Fruit fly (Drosophila melanogaster) whole organism, embryonic: ENCODE measurements around the gene Prim2.

Experiments used
- Antp ChIP-seq: fragments of 200-800 bp; sonication (Bioruptor generic); optimal IDR thresholded peaks from 3 replicates; lab custom pipeline; 2016; ENCODE audit warnings: missing biosample characterization, missing genetic modification characterization
- BEAF-32 ChIP-seq: fragments of 200-800 bp; sonication (Bioruptor generic); optimal IDR thresholded peaks from 3 replicates; lab custom pipeline; 2017; ENCODE audit warnings: missing biosample characterization, missing genetic modification characterization, mild to moderate bottlenecking, moderate library complexity, missing genetic modification reagents
- CG10979 ChIP-seq: fragments of 200-800 bp; sonication (Bioruptor generic); optimal IDR thresholded peaks from 2 replicates; lab custom pipeline; 2018; ENCODE audit warnings: missing biosample characterization, mild to moderate bottlenecking, missing genetic modification characterization, moderate library complexity
- CG12155 ChIP-seq: fragments of 200-800 bp; sonication (Bioruptor generic); optimal IDR thresholded peaks from 3 replicates; lab custom pipeline; 2016; ENCODE audit warnings: missing biosample characterization, missing genetic modification characterization
- CG12744 ChIP-seq: fragments of 200-800 bp; sonication (Bioruptor generic); optimal IDR thresholded peaks from 2 replicates; lab custom pipeline; 2016; ENCODE audit warnings: missing biosample characterization, missing genetic modification characterization
- CG12942 ChIP-seq: fragments of 200-800 bp; sonication (Bioruptor generic); optimal IDR thresholded peaks from 3 replicates; lab custom pipeline; 2016; ENCODE audit warnings: missing biosample characterization, missing genetic modification characterization
- CG14667 ChIP-seq: fragments of 200-800 bp; sonication (Bioruptor generic); IDR thresholded peaks from 2 replicates; pipeline ENCODE4 v1.3.6; 2022; ENCODE audit warnings: missing biosample characterization, missing genetic modification characterization
- CG14710 ChIP-seq: fragments of 200-800 bp; sonication (Bioruptor generic); optimal IDR thresholded peaks from 3 replicates; lab custom pipeline; 2019; ENCODE audit warnings: missing biosample characterization, mild to moderate bottlenecking, missing genetic modification characterization, moderate library complexity
- CG1603 ChIP-seq: fragments of 200-800 bp; sonication (Bioruptor generic); optimal IDR thresholded peaks from 2 replicates; lab custom pipeline; 2019; ENCODE audit warnings: missing biosample characterization, mild to moderate bottlenecking, missing genetic modification characterization, moderate library complexity
- CG18764 ChIP-seq: fragments of 200-800 bp; sonication (Bioruptor generic); optimal IDR thresholded peaks from 3 replicates; lab custom pipeline; 2016; ENCODE audit warnings: missing biosample characterization, missing genetic modification characterization
- CG2202 ChIP-seq: fragments of 200-800 bp; sonication (Bioruptor generic); optimal IDR thresholded peaks from 2 replicates; lab custom pipeline; 2018; ENCODE audit warnings: missing biosample characterization, mild to moderate bottlenecking, missing genetic modification characterization
- CG2889 ChIP-seq: fragments of 200-800 bp; sonication (Bioruptor generic); IDR thresholded peaks from 3 replicates; pipeline ENCODE4 v1.3.6; 2022; ENCODE audit warnings: missing biosample characterization, missing genetic modification characterization
- CG30403 ChIP-seq: fragments of 200-800 bp; sonication (Bioruptor generic); optimal IDR thresholded peaks from 3 replicates; lab custom pipeline; 2016; ENCODE audit warnings: missing biosample characterization, missing genetic modification characterization
- CG32767 ChIP-seq: fragments of 200-800 bp; sonication (Bioruptor generic); IDR thresholded peaks from 2 replicates; pipeline ENCODE4 v1.3.6; 2022; ENCODE audit warnings: missing biosample characterization, missing genetic modification characterization
- CG33557 ChIP-seq: fragments of 200-800 bp; sonication (Bioruptor generic); optimal IDR thresholded peaks from 2 replicates; lab custom pipeline; 2019; ENCODE audit warnings: missing biosample characterization, mild to moderate bottlenecking, missing genetic modification characterization, moderate library complexity
- CG34224 ChIP-seq: fragments of 200-800 bp; sonication (Bioruptor generic); IDR thresholded peaks from 3 replicates; pipeline ENCODE4 v1.3.6; 2022; ENCODE audit warnings: missing biosample characterization, missing genetic modification characterization; ENCODE audit not compliant: partially characterized antibody
- CG42726 ChIP-seq: fragments of 200-800 bp; sonication (Bioruptor generic); IDR thresholded peaks from 2 replicates; pipeline ENCODE4 v1.3.6; 2022; ENCODE audit warnings: missing biosample characterization, missing genetic modification characterization; ENCODE audit not compliant: partially characterized antibody
- CG4282 ChIP-seq: fragments of 200-800 bp; sonication (Bioruptor generic); optimal IDR thresholded peaks from 2 replicates; lab custom pipeline; 2016; ENCODE audit warnings: missing biosample characterization, missing genetic modification characterization
- CG4328 ChIP-seq: fragments of 200-800 bp; sonication (Bioruptor generic); optimal IDR thresholded peaks from 3 replicates; lab custom pipeline; 2017; ENCODE audit warnings: missing biosample characterization, missing genetic modification reagents, missing genetic modification characterization
- CG4820 ChIP-seq: fragments of 200-800 bp; sonication (Bioruptor generic); optimal IDR thresholded peaks from 3 replicates; lab custom pipeline; 2016; ENCODE audit warnings: missing biosample characterization, missing genetic modification characterization
- CG6175 ChIP-seq: fragments of 200-800 bp; sonication (Bioruptor generic); IDR thresholded peaks from 3 replicates; pipeline ENCODE4 v1.3.6; 2022; ENCODE audit warnings: missing biosample characterization, missing genetic modification characterization
- CG6254 ChIP-seq: fragments of 200-800 bp; sonication (Bioruptor generic); optimal IDR thresholded peaks from 3 replicates; lab custom pipeline; 2017; ENCODE audit warnings: mild to moderate bottlenecking, missing biosample characterization, missing genetic modification reagents, missing genetic modification characterization
- CG6689 ChIP-seq: fragments of 200-800 bp; sonication (Bioruptor generic); IDR thresholded peaks from 2 replicates; pipeline ENCODE4 v1.3.6; 2022; ENCODE audit warnings: missing biosample characterization, missing genetic modification characterization
- CG8089 ChIP-seq: fragments of 200-800 bp; sonication (Bioruptor generic); optimal IDR thresholded peaks from 3 replicates; lab custom pipeline; 2016; ENCODE audit warnings: missing biosample characterization, missing genetic modification characterization
- CG8478 ChIP-seq: fragments of >200 bp; optimal IDR thresholded peaks from 2 replicates; lab custom pipeline; 2018
- CG9437 ChIP-seq: fragments of 200-800 bp; sonication (Bioruptor generic); optimal IDR thresholded peaks from 2 replicates; lab custom pipeline; 2018; ENCODE audit warnings: missing biosample characterization, mild to moderate bottlenecking, missing genetic modification characterization
- D ChIP-seq, 2 experiments: fragments of 200-800 bp in 1 of 2; fragments of >200 bp in 1 of 2; sonication (Bioruptor generic) in 1 of 2; optimal IDR thresholded peaks; 2 replicates in 1 of 2; 3 replicates in 1 of 2; lab custom pipeline; 2017; ENCODE audit warnings: mild to moderate bottlenecking in 1 of 2, missing biosample characterization in 1 of 2, missing genetic modification characterization in 1 of 2, missing genetic modification reagents in 1 of 2
- E2f1 ChIP-seq: fragments of 200-800 bp; sonication (Bioruptor generic); IDR thresholded peaks from 2 replicates; pipeline ENCODE4 v1.3.6; 2022; ENCODE audit warnings: missing biosample characterization, missing genetic modification characterization
- HLH3B ChIP-seq: fragments of 200-800 bp; sonication (Bioruptor generic); IDR thresholded peaks from 2 replicates; pipeline ENCODE4 v1.3.6; 2022; ENCODE audit warnings: missing biosample characterization, missing genetic modification characterization
- Hand ChIP-seq: fragments of 200-800 bp; sonication (Bioruptor generic); optimal IDR thresholded peaks from 2 replicates; lab custom pipeline; 2017; ENCODE audit warnings: mild to moderate bottlenecking, missing biosample characterization, missing genetic modification reagents, missing genetic modification characterization
- Hr39 ChIP-seq: fragments of >200 bp; optimal IDR thresholded peaks from 2 replicates; lab custom pipeline; 2017
- Lhr ChIP-seq: fragments of 200-800 bp; sonication (Bioruptor generic); optimal IDR thresholded peaks from 3 replicates; lab custom pipeline; 2017; ENCODE audit warnings: mild to moderate bottlenecking, missing biosample characterization, missing genetic modification reagents, missing genetic modification characterization
- Oaz ChIP-seq: fragments of 200-800 bp; sonication (Bioruptor generic); IDR thresholded peaks from 2 replicates; pipeline ENCODE4 v1.3.6; 2022; ENCODE audit warnings: missing biosample characterization, missing genetic modification characterization
- Optix ChIP-seq: fragments of 200-800 bp; sonication (Bioruptor generic); IDR thresholded peaks from 3 replicates; pipeline ENCODE4 v1.3.6; 2022; ENCODE audit warnings: missing biosample characterization, missing genetic modification characterization
- Pdp1 ChIP-seq, 2 experiments: fragments of 200-800 bp; sonication (Bioruptor generic); optimal IDR thresholded peaks; 3 replicates each; lab custom pipeline; 2016; ENCODE audit warnings: missing biosample characterization in 2 of 2, missing genetic modification characterization in 2 of 2, mild to moderate bottlenecking in 1 of 2, moderate library complexity in 1 of 2
- Ravus ChIP-seq: fragments of 200-800 bp; sonication (Bioruptor generic); IDR thresholded peaks from 2 replicates; pipeline ENCODE4 v1.3.6; 2022; ENCODE audit warnings: missing biosample characterization, missing genetic modification characterization
- Sox102F ChIP-seq: fragments of 200-800 bp; sonication (Bioruptor generic); optimal IDR thresholded peaks from 2 replicates; lab custom pipeline; 2018; ENCODE audit warnings: missing biosample characterization, mild to moderate bottlenecking, missing genetic modification characterization, moderate library complexity
- Usf ChIP-seq: fragments of 200-800 bp; sonication (Bioruptor generic); optimal IDR thresholded peaks from 2 replicates; lab custom pipeline; 2017; ENCODE audit warnings: missing genotype, missing biosample characterization, missing genetic modification characterization
- chinmo ChIP-seq: fragments of 200-800 bp; sonication (Bioruptor generic); IDR thresholded peaks from 4 replicates; pipeline ENCODE4 v1.3.6; 2022; ENCODE audit warnings: missing biosample characterization, missing genetic modification characterization; ENCODE audit not compliant: partially characterized antibody
- fd3F ChIP-seq: fragments of 200-800 bp; sonication (Bioruptor generic); optimal IDR thresholded peaks from 2 replicates; lab custom pipeline; 2018; ENCODE audit warnings: missing biosample characterization, mild to moderate bottlenecking, missing genetic modification characterization, moderate library complexity
- gce ChIP-seq: fragments of 200-800 bp; sonication (Bioruptor generic); IDR thresholded peaks from 3 replicates; pipeline ENCODE4 v1.3.6; 2022; ENCODE audit warnings: missing biosample characterization, missing genetic modification characterization
- grn ChIP-seq: fragments of 200-800 bp; sonication (Bioruptor generic); optimal IDR thresholded peaks from 3 replicates; lab custom pipeline; 2017; ENCODE audit warnings: missing biosample characterization, missing genetic modification characterization
- gt ChIP-seq: fragments of 200-800 bp; sonication (Bioruptor generic); IDR thresholded peaks from 2 replicates; pipeline ENCODE4 v1.3.6; 2022; ENCODE audit warnings: missing biosample characterization, missing genetic modification characterization
- jing ChIP-seq: fragments of 200-800 bp; sonication (Bioruptor generic); optimal IDR thresholded peaks from 2 replicates; lab custom pipeline; 2018; ENCODE audit warnings: missing biosample characterization, mild to moderate bottlenecking, missing genetic modification characterization
- p53 ChIP-seq: fragments of 200-800 bp; sonication (Bioruptor generic); optimal IDR thresholded peaks from 2 replicates; lab custom pipeline; 2016; ENCODE audit warnings: missing biosample characterization, missing genetic modification characterization
- sd ChIP-seq: fragments of 200-800 bp; sonication (Bioruptor generic); optimal IDR thresholded peaks from 3 replicates; lab custom pipeline; 2018; ENCODE audit warnings: missing biosample characterization, mild to moderate bottlenecking, missing genetic modification characterization, moderate library complexity
- sug ChIP-seq: fragments of 200-800 bp; optimal IDR thresholded peaks from 2 replicates; lab custom pipeline; 2019; ENCODE audit warnings: missing biosample characterization, mild to moderate bottlenecking, missing genetic modification characterization, moderate library complexity
- vfl ChIP-seq: fragments of 200-800 bp; sonication (Bioruptor generic); optimal IDR thresholded peaks from 2 replicates; lab custom pipeline; 2016; ENCODE audit warnings: missing biosample characterization, missing genetic modification characterization
- yki ChIP-seq: fragments of >200 bp; optimal IDR thresholded peaks from 3 replicates; lab custom pipeline; 2018
- z ChIP-seq: fragments of 200-800 bp; sonication (Bioruptor generic); IDR thresholded peaks from 3 replicates; pipeline ENCODE4 v1.3.6; 2022; ENCODE audit warnings: missing biosample characterization, missing genetic modification characterization

Prim2 gene

DNA sequence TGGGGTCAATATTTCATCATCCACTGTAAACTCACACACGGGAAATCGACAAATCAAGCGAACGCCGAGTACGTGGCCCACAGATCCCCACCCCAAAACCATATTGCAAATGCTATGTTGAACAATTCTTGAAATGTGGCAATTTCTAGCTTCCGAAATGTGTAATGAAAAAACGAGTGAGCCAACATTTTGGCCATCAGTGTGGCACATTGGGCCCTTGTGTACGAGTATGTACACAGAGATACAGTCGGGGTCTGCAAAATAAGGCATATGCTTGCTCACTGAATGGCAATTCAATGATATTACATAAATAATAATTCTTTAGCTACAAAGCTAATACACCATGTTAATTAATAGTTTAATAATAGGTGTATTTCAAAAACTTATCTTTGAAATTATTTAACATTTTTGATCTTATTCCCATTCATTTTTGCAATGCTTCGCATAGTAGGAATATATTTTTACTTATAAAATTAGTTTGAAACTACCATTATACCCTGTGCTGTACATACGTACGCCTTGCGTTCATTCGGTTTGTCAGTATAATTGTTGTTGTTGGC, 38.2 kb upstream of the Prim2 start (continued):
- peak; percentile 84 for TF ChIP-seq E2f1
- peak; percentile 60; the same call in 1 of the 3 replicates for TF ChIP-seq CG2889 (GFP tag; lab: Robert Waterston, UW)
- peak; percentile 72 for TF ChIP-seq CG14710 (tag; lab: Kevin White, UChicago)
- TF ChIP-seq CG12155 (GFP tag; lab: Kevin White, UChicago), result peak; percentile 85
- TF ChIP-seq gce (GFP tag; lab: Robert Waterston, UW), result peak; percentile 69; the same call in 2 of the 3 replicates
- no peak for TF ChIP-seq z (GFP tag; lab: Robert Waterston, UW)
- TF ChIP-seq CG18764 (GFP tag; lab: Kevin White, UChicago), result peak; percentile 79
- TF ChIP-seq BEAF-32 (GFP tag; lab: Kevin White, UChicago), result no peak
- peak; percentile 78 for TF ChIP-seq vfl (GFP tag; lab: Kevin White, UChicago)
- peak; percentile 77 for TF ChIP-seq CG32767
- peak; percentile 85 for TF ChIP-seq sd (tag; lab: Kevin White, UChicago)
- TF ChIP-seq CG6254 (GFP tag; lab: Kevin White, UChicago), result peak; percentile 55
- peak; percentile 53; the same call in 1 of the 2 replicates for TF ChIP-seq gt
- no peak for TF ChIP-seq Hr39
- TF ChIP-seq CG2202 (tag; lab: Kevin White, UChicago), result peak; percentile 63
- peak; percentile 89 for TF ChIP-seq sug (tag; lab: Kevin White, UChicago)
- peak; percentile 74 for TF ChIP-seq CG12942
- TF ChIP-seq Antp, result peak; percentile 77
- peak; percentile 79 for TF ChIP-seq CG10979
- peak; percentile 69 for TF ChIP-seq Oaz (GFP tag; lab: Robert Waterston, UW)
- no peak for TF ChIP-seq D (optimal IDR thresholded peaks at IDR 0.05; lab: Kevin White, UChicago)
- TF ChIP-seq D (GFP tag; optimal IDR thresholded peaks at IDR 0.05; lab: Kevin White, UChicago), result peak; percentile 81
- no peak for TF ChIP-seq CG42726
- TF ChIP-seq HLH3B (GFP tag; lab: Robert Waterston, UW), result peak; percentile 75
- peak; percentile 77 for TF ChIP-seq jing (GFP tag; lab: Kevin White, UChicago)
- TF ChIP-seq CG33557 (GFP tag; lab: Kevin White, UChicago), result peak; percentile 63
- TF ChIP-seq CG14667 (GFP tag; lab: Robert Waterston, UW), result peak; percentile 74
- peak; percentile 84 for TF ChIP-seq Hand (GFP tag; lab: Kevin White, UChicago)
- no peak for TF ChIP-seq CG8478 (lab: Kevin White, UChicago)
- no peak for TF ChIP-seq CG34224 (GFP tag; lab: Robert Waterston, UW)
- peak; percentile 80 for TF ChIP-seq CG4820 (GFP tag; lab: Kevin White, UChicago)
- peak; percentile 88 for TF ChIP-seq CG6689 (GFP tag; lab: Robert Waterston, UW)
- TF ChIP-seq Sox102F (GFP tag; lab: Kevin White, UChicago), result peak; percentile 92
- TF ChIP-seq CG8089 (GFP tag; lab: Kevin White, UChicago), result peak; percentile 67
- TF ChIP-seq p53, result no peak
- peak; percentile 73 for TF ChIP-seq CG1603
- TF ChIP-seq CG9437 (GFP tag; lab: Kevin White, UChicago), result peak; percentile 85
- peak; percentile 78 for TF ChIP-seq CG12744
- TF ChIP-seq yki (lab: Kevin White, UChicago), result no peak
- TF ChIP-seq Lhr (GFP tag; lab: Kevin White, UChicago), result peak; percentile 40
- peak; percentile 70 for TF ChIP-seq Usf
- peak; percentile 92 for TF ChIP-seq CG30403 (GFP tag; lab: Kevin White, UChicago)
- TF ChIP-seq Ravus, result peak; percentile 20
- no peak for TF ChIP-seq chinmo (GFP tag; lab: Robert Waterston, UW)
- TF ChIP-seq CG4328 (GFP tag; lab: Kevin White, UChicago), result peak; percentile 87
- 0 out of 3 replicates have a peak, but pooled peaks have one; percentile 41 for TF ChIP-seq CG6175 (GFP tag; lab: Robert Waterston, UW)
- no peak for TF ChIP-seq grn (GFP tag; lab: Kevin White, UChicago)
- peak; percentile 85 for TF ChIP-seq fd3F
- TF ChIP-seq CG4282 (GFP tag; lab: Kevin White, UChicago), result peak; percentile 86
- peak; percentile 81 to 88 for TF ChIP-seq Pdp1 (GFP tag; optimal IDR thresholded peaks at IDR 0.05; lab: Kevin White, UChicago)
- peak; percentile 64; the same call in 1 of the 3 replicates for TF ChIP-seq Optix (GFP tag; lab: Robert Waterston, UW)
